Worm (Caenorhabditis elegans) whole organism, late embryonic: Measurements from ENCODE around the gene msp-64.

Experiments
- F13H6.1 ChIP-seq: sonication (generic microtip); optimal IDR thresholded peaks from 2 replicates; lab custom pipeline; 2016; ENCODE audit warnings: missing genetic modification characterization, missing compliant biosample characterization
- T23F11.4 ChIP-seq: fragments of 200-800 bp; sonication (Bioruptor generic); optimal IDR thresholded peaks from 2 replicates; lab custom pipeline; 2018; ENCODE audit warnings: mild to moderate bottlenecking, missing genetic modification characterization, missing compliant biosample characterization
- che-1 ChIP-seq: sonication (generic microtip); optimal IDR thresholded peaks from 2 replicates; lab custom pipeline; 2016; ENCODE audit warnings: mild to moderate bottlenecking, missing genetic modification characterization, missing compliant biosample characterization
- nhr-11 ChIP-seq: fragments of 150-350 bp; optimal IDR thresholded peaks from 2 replicates; lab custom pipeline; 2014; ENCODE audit warnings: missing biosample characterization, missing genetic modification characterization
- pag-3 ChIP-seq: sonication (generic microtip); optimal IDR thresholded peaks from 2 replicates; lab custom pipeline; 2016; ENCODE audit warnings: missing compliant biosample characterization, missing genetic modification characterization, borderline replicate concordance
- pqm-1 ChIP-seq: sonication (generic microtip); optimal IDR thresholded peaks from 2 replicates; lab custom pipeline; 2016; ENCODE audit warnings: missing genetic modification characterization, missing compliant biosample characterization
- rnt-1 ChIP-seq: sonication (generic microtip); optimal IDR thresholded peaks from 2 replicates; lab custom pipeline; 2016; ENCODE audit warnings: missing genetic modification characterization, missing compliant biosample characterization
- unc-55 ChIP-seq: sonication (generic microtip); optimal IDR thresholded peaks from 2 replicates; lab custom pipeline; 2017; ENCODE audit warnings: missing biosample characterization, missing genetic modification reagents, missing genetic modification characterization

DNA sequence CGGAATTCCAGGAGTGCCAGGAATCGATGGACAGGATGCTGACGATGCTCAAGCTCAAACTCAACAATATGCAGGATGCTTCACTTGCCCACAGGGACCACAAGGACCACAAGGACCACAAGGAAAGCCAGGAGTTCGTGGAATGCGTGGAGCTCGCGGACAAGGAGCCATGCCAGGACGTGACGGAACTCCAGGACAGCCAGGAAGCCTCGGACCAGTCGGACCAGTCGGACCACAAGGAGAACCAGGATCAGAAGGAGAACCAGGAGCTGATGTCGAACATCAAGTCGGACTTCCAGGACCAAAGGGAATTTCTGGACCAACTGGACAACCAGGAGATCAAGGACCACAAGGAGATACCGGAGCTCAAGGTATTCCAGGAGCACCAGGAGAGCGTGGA is 21.2 kb upstream of the msp-64 start:
- TF ChIP-seq rnt-1 (no peak), unc-55 (GFP tag; lab: Kevin White, UChicago) (no peak), nhr-11 (no peak), F13H6.1 (tag; lab: Kevin White, UChicago) (no peak), pqm-1 (no peak), che-1 (no peak), pag-3 (no peak), T23F11.4 (GFP tag; lab: Kevin White, UChicago) (no peak)
